Worm (Caenorhabditis elegans) whole organism, L2 larva: ENCODE measurements around the gene egli-1.

Experiments used
- C34F6.9 ChIP-seq: fragments of 150-350 bp; optimal IDR thresholded peaks from 2 replicates; lab custom pipeline; 2014; ENCODE audit warnings: missing biosample characterization, missing genetic modification characterization
- F13H6.1 ChIP-seq: sonication (generic microtip); optimal IDR thresholded peaks from 2 replicates; lab custom pipeline; 2016; ENCODE audit warnings: missing genetic modification characterization, missing compliant biosample characterization
- R02D3.7 ChIP-seq: fragments of 150-350 bp; optimal IDR thresholded peaks from 2 replicates; lab custom pipeline; 2014; ENCODE audit warnings: missing biosample characterization, missing genetic modification characterization
- Y55F3AM.14 ChIP-seq: fragments of 200-800 bp; sonication (Bioruptor generic); optimal IDR thresholded peaks from 2 replicates; lab custom pipeline; 2018; ENCODE audit warnings: mild to moderate bottlenecking, missing genetic modification characterization, missing compliant biosample characterization
- ZK546.5 ChIP-seq: sonication (generic microtip); optimal IDR thresholded peaks from 2 replicates; lab custom pipeline; 2017; ENCODE audit warnings: missing biosample characterization, missing genetic modification characterization
- alr-1 ChIP-seq: fragments of 150-350 bp; optimal IDR thresholded peaks from 2 replicates; lab custom pipeline; 2014; ENCODE audit warnings: missing biosample characterization, missing genetic modification characterization
- aly-2 ChIP-seq: fragments of 150-350 bp; optimal IDR thresholded peaks from 2 replicates; lab custom pipeline; 2014; ENCODE audit warnings: missing biosample characterization, missing genetic modification characterization
- ama-1 ChIP-seq: fragments of 150-350 bp; optimal IDR thresholded peaks from 2 replicates; lab custom pipeline; 2018; ENCODE audit warnings: inconsistent platforms
- blmp-1 ChIP-seq: sonication (generic microtip); optimal IDR thresholded peaks from 2 replicates; lab custom pipeline; 2017; ENCODE audit warnings: missing genetic modification characterization, mild to moderate bottlenecking, missing compliant biosample characterization, antibody characterized with exemption, moderate library complexity; ENCODE audit not compliant: insufficient read depth
- ceh-16 ChIP-seq: fragments of 150-350 bp; optimal IDR thresholded peaks from 2 replicates; lab custom pipeline; 2014; ENCODE audit warnings: missing biosample characterization, missing genetic modification characterization
- ceh-82 ChIP-seq: fragments of 150-350 bp; optimal IDR thresholded peaks from 2 replicates; lab custom pipeline; 2014; ENCODE audit warnings: missing biosample characterization, missing genetic modification characterization
- crh-2 ChIP-seq: sonication (generic microtip); optimal IDR thresholded peaks from 2 replicates; lab custom pipeline; 2017; ENCODE audit warnings: missing biosample characterization, missing genetic modification characterization
- dmd-4 ChIP-seq: sonication (generic microtip); optimal IDR thresholded peaks from 2 replicates; lab custom pipeline; 2017; ENCODE audit warnings: missing biosample characterization, missing genetic modification characterization
- egl-27 ChIP-seq: sonication (generic microtip); optimal IDR thresholded peaks from 3 replicates; lab custom pipeline; 2017; ENCODE audit warnings: missing biosample characterization, missing genetic modification reagents, missing genetic modification characterization
- elt-1 ChIP-seq: fragments of 150-350 bp; optimal IDR thresholded peaks from 2 replicates; lab custom pipeline; 2014; ENCODE audit warnings: missing biosample characterization, missing genetic modification characterization
- elt-3 ChIP-seq: sonication (generic microtip); optimal IDR thresholded peaks from 2 replicates; lab custom pipeline; 2017; ENCODE audit warnings: missing biosample characterization, missing genetic modification characterization
- fos-1 ChIP-seq: fragments of 150-350 bp; optimal IDR thresholded peaks from 2 replicates; lab custom pipeline; 2014; ENCODE audit warnings: missing biosample characterization, missing genetic modification characterization
- gmeb-1 ChIP-seq: fragments of 150-350 bp; optimal IDR thresholded peaks from 2 replicates; lab custom pipeline; 2014; ENCODE audit warnings: missing biosample characterization, missing genetic modification characterization
- lin-11 ChIP-seq: fragments of 150-350 bp; sonication (generic microtip); optimal IDR thresholded peaks from 2 replicates; lab custom pipeline; 2014; ENCODE audit warnings: missing biosample characterization, missing genetic modification characterization, inconsistent platforms, mixed read lengths
- lin-13 ChIP-seq: fragments of 150-350 bp; optimal IDR thresholded peaks from 2 replicates; lab custom pipeline; 2014; ENCODE audit warnings: missing biosample characterization, missing genetic modification reagents, missing genetic modification characterization
- lin-39 ChIP-seq: fragments of 150-350 bp; optimal IDR thresholded peaks from 2 replicates; lab custom pipeline; 2014; ENCODE audit warnings: missing biosample characterization, missing genetic modification reagents, missing genetic modification characterization
- lsy-2 ChIP-seq, 2 experiments: fragments of 150-350 bp in 1 of 2; sonication (generic microtip) in 1 of 2; optimal IDR thresholded peaks; 2 replicates each; lab custom pipeline; 2014 to 2017; ENCODE audit warnings: missing biosample characterization in 2 of 2, missing genetic modification characterization in 2 of 2
- mab-5 ChIP-seq: fragments of 150-350 bp; optimal IDR thresholded peaks from 2 replicates; lab custom pipeline; 2014; ENCODE audit warnings: missing biosample characterization, missing genetic modification characterization
- mbf-1 ChIP-seq: sonication (generic microtip); optimal IDR thresholded peaks from 2 replicates; lab custom pipeline; 2017; ENCODE audit warnings: missing biosample characterization, missing genetic modification characterization
- mdl-1 ChIP-seq, 2 experiments: fragments of 150-350 bp in 1 of 2; sonication (generic microtip) in 1 of 2; optimal IDR thresholded peaks; 2 replicates each; lab custom pipeline; 2017; ENCODE audit warnings: missing biosample characterization in 2 of 2, missing genetic modification characterization in 2 of 2
- nhr-10 ChIP-seq: sonication (generic microtip); optimal IDR thresholded peaks from 2 replicates; lab custom pipeline; 2017; ENCODE audit warnings: missing biosample characterization, missing genetic modification characterization
- nhr-12 ChIP-seq: fragments of 150-350 bp; optimal IDR thresholded peaks from 2 replicates; lab custom pipeline; 2014; ENCODE audit warnings: missing biosample characterization, missing genetic modification characterization
- nhr-129 ChIP-seq: fragments of 150-350 bp; optimal IDR thresholded peaks from 2 replicates; lab custom pipeline; 2014; ENCODE audit warnings: missing biosample characterization, missing genetic modification characterization
- nhr-21 ChIP-seq: fragments of 150-350 bp; optimal IDR thresholded peaks from 2 replicates; lab custom pipeline; 2014; ENCODE audit warnings: missing biosample characterization, missing genetic modification characterization
- nhr-23 ChIP-seq: fragments of 150-350 bp; optimal IDR thresholded peaks from 2 replicates; lab custom pipeline; 2014; ENCODE audit warnings: missing biosample characterization, missing genetic modification reagents, missing genetic modification characterization
- nhr-237 ChIP-seq: fragments of 150-350 bp; optimal IDR thresholded peaks from 2 replicates; lab custom pipeline; 2014; ENCODE audit warnings: missing biosample characterization, missing genetic modification characterization
- nhr-25 ChIP-seq: fragments of 150-350 bp; sonication (generic microtip); optimal IDR thresholded peaks from 3 replicates; lab custom pipeline; 2014; ENCODE audit warnings: missing biosample characterization, missing genetic modification characterization
- nhr-77 ChIP-seq: fragments of 150-350 bp; optimal IDR thresholded peaks from 2 replicates; lab custom pipeline; 2014; ENCODE audit warnings: missing biosample characterization, missing genetic modification characterization
- peb-1 ChIP-seq: fragments of 150-350 bp; optimal IDR thresholded peaks from 2 replicates; lab custom pipeline; 2014; ENCODE audit warnings: missing biosample characterization, missing genetic modification characterization
- sem-4 ChIP-seq: fragments of 150-350 bp; optimal IDR thresholded peaks from 2 replicates; lab custom pipeline; 2014; ENCODE audit warnings: missing biosample characterization, missing genetic modification reagents, missing genetic modification characterization
- skn-1 ChIP-seq: sonication (generic microtip); optimal IDR thresholded peaks from 2 replicates; lab custom pipeline; 2017; ENCODE audit warnings: missing biosample characterization, missing genetic modification characterization
- sma-9 ChIP-seq, 2 experiments: fragments of 150-350 bp in 1 of 2; sonication (generic microtip) in 1 of 2; optimal IDR thresholded peaks; 2 replicates each; lab custom pipeline; 2014 to 2016; ENCODE audit warnings: missing genetic modification characterization in 2 of 2, mild to moderate bottlenecking in 1 of 2, missing biosample characterization in 1 of 2, missing compliant biosample characterization in 1 of 2, missing genetic modification reagents in 1 of 2, moderate library complexity in 1 of 2
- snpc-4 ChIP-seq: fragments of 150-350 bp; optimal IDR thresholded peaks from 2 replicates; lab custom pipeline; 2014; ENCODE audit warnings: missing biosample characterization, missing genetic modification characterization
- unc-39 ChIP-seq: fragments of 150-350 bp; optimal IDR thresholded peaks from 2 replicates; lab custom pipeline; 2014; ENCODE audit warnings: missing biosample characterization, missing genetic modification characterization
- unc-55 ChIP-seq: fragments of 150-350 bp; sonication (generic microtip); optimal IDR thresholded peaks from 3 replicates; lab custom pipeline; 2014; ENCODE audit warnings: missing biosample characterization, missing genetic modification reagents, missing genetic modification characterization
- unc-62 ChIP-seq: fragments of 150-350 bp; optimal IDR thresholded peaks from 2 replicates; lab custom pipeline; 2014; ENCODE audit warnings: missing biosample characterization, missing genetic modification reagents, missing genetic modification characterization
- zag-1 ChIP-seq: fragments of 150-350 bp; optimal IDR thresholded peaks from 2 replicates; lab custom pipeline; 2014; ENCODE audit warnings: missing biosample characterization, missing genetic modification characterization
- ztf-4 ChIP-seq: fragments of 150-350 bp; optimal IDR thresholded peaks from 2 replicates; lab custom pipeline; 2014; ENCODE audit warnings: missing biosample characterization, missing genetic modification characterization

The egli-1 gene

DNA sequence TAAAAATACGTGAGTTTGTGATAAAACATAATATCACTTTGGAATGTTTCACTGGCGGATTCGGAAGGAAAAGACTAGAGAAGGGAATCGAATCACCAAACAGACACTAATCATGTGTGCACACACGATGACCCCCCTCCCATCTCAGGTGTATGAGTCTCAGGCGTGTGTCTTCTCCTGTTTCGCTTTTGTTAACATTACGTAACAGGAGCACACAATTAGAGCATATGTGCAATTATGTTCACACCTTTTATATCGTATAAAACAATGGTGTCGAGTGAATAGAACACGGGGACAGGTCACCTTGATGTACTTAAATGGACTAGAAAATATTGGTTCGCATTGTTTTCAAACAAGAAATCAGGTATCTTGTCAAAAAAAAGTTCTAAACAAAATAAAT is 7.0 kb upstream of the egli-1 start:
- TF ChIP-seq nhr-129 (tag; lab: Kevin White, UChicago) (peak; percentile 2), peb-1 (no peak)

DNA sequence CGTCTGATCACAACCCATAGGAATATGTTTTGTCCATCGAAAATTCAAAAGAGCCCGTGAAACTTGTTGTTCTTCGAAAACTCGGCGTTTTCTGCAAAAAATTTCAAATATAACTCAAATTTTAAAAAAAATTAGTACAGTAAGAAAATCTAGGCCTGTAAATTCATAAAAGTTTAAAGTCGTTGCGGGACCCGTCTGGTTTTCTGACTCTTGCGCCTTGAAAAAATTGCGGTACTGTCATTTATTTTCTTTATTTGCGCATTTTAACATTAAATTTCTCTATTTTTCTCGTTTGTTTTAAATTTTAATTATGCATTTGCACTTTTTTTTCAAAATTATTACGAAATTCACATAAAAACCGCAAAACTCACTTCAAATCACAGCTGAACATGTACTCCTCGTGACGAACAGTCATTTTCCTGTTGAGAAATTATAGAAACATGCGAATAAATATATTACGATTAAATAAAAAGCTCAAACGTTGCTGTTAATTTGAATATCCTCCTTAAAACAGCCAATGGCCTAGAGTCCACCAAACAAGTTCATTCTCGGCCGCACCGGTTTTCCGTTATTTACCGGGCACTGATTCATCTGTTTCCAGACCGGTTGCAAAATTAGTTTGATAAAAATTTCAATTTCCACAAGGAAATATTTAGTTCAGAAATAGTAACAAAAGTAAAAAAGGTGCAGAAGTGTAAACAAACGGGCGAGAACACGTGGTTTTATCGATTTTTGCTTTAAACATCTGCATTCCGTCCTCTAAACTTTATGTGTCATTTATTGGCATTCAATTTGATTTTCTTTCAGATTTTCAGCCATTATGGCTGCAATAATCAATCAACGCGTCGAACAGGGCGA is 4.5 kb upstream of the egli-1 start, which contains the start of the genes csa-1 and wdfy-2:
Gene csa-1, minus strand, starts transcription at position 669 of the 858 bp plus-strand sequence.
Gene wdfy-2, plus strand, starts transcription at position 808 of the 858 bp plus-strand sequence.
- no peak for TF ChIP-seq ceh-16 (tag; lab: Kevin White, UChicago)
- TF ChIP-seq nhr-129 (tag; lab: Kevin White, UChicago): no peak
- no peak for TF ChIP-seq R02D3.7
- TF ChIP-seq skn-1: no peak
- no peak for TF ChIP-seq lin-13 (GFP tag; lab: Kevin White, UChicago)
- TF ChIP-seq crh-2 (tag; lab: Kevin White, UChicago): no peak
- TF ChIP-seq zag-1 (tag; lab: Kevin White, UChicago): no peak
- TF ChIP-seq alr-1 (tag; lab: Kevin White, UChicago): no peak
- TF ChIP-seq fos-1 (tag; lab: Kevin White, UChicago): peak; percentile 47
- no peak for TF ChIP-seq unc-62 (GFP tag; lab: Kevin White, UChicago)
- no peak for TF ChIP-seq nhr-21 (tag; lab: Kevin White, UChicago)
- TF ChIP-seq nhr-12 (tag; lab: Kevin White, UChicago): no peak
- TF ChIP-seq ztf-4: no peak
- no peak for TF ChIP-seq ama-1 (lab: Kevin White, UChicago)
- no peak for TF ChIP-seq nhr-23 (tag; lab: Kevin White, UChicago)
- TF ChIP-seq C34F6.9: peak; percentile 41
- no peak for TF ChIP-seq nhr-237 (tag; lab: Kevin White, UChicago)
- TF ChIP-seq unc-55: peak; percentile 20
- no peak for TF ChIP-seq lin-39
- TF ChIP-seq snpc-4 (tag; lab: Kevin White, UChicago): no peak
- peak; percentile 27 for TF ChIP-seq gmeb-1
- TF ChIP-seq dmd-4 (tag; lab: Kevin White, UChicago): no peak
- TF ChIP-seq peb-1: no peak
- no peak for TF ChIP-seq sma-9 (GFP tag; optimal IDR thresholded peaks at IDR 0.05; lab: Kevin White, UChicago)
- no peak for TF ChIP-seq sma-9 (tag; optimal IDR thresholded peaks at IDR 0.05; lab: Kevin White, UChicago)
- TF ChIP-seq aly-2 (tag; lab: Kevin White, UChicago): no peak
- no peak for TF ChIP-seq elt-1 (tag; lab: Kevin White, UChicago)
- no peak for TF ChIP-seq nhr-25 (tag; lab: Kevin White, UChicago)
- no peak for TF ChIP-seq F13H6.1
- no peak for TF ChIP-seq egl-27 (tag; lab: Kevin White, UChicago)
- TF ChIP-seq ceh-82 (tag; lab: Kevin White, UChicago): no peak
- TF ChIP-seq mbf-1 (tag; lab: Kevin White, UChicago): no peak

DNA sequence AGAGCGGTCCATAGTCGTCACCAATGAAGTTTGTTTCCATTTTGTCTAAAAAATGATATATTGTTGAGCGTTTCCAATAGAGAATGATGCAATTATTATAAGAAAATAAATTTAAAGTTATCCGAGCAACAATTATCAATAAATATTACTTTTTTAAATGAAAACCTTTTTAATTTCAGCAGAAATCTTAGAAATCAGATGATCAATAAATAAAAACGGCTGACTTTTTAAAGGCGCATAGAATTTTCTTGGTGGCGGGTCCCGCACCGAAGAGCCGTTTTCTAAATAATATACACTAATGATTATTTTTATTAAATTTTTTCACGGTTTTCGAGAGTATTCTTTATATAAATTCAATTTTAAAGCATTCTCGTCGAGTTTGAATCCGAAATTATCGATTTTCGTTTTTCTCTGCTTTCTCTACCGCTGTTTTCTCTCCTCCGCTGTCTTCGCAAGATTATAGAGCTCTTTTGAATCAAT is 850 bp upstream of the egli-1 start, which contains the start of gene rab-39:
Gene rab-39, minus strand, starts transcription at position 51 of the 480 bp plus-strand sequence.
- TF ChIP-seq unc-55 (peak; percentile 69), lin-13 (GFP tag; lab: Kevin White, UChicago) (peak; percentile 23), lsy-2 (tag; optimal IDR thresholded peaks at IDR 0.05; lab: Kevin White, UChicago) (peak in 1 of 2 experiments; percentile 62), C34F6.9 (peak; percentile 72), fos-1 (tag; lab: Kevin White, UChicago) (peak; percentile 20), elt-3 (tag; lab: Kevin White, UChicago) (no peak), crh-2 (tag; lab: Kevin White, UChicago) (peak; percentile 20), mab-5 (tag; lab: Kevin White, UChicago) (no peak)

DNA sequence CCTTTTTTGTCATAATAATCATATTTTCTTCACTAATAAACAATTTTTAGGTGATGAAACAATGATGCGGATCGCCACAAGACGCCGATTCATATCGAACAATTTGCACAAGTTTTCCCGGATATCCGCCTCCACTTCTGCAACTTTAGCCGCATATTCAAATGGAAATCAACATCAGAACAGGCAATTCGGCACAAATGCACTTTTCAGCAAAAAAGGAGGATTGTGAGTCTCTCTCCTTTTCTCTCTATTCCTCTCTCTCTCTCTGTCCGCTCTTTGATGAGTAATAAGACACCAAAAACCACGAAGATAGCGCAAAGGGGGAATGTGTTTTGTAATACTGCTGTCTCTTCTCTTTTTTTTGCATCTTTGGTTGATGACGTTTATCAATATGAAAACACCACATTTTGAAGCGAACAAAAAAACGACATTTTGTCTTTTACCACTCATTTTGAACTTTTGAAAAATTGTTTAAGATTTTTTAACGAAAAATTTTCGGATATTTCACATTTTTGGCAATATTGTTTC is 1.1 kb downstream of the egli-1 start, which contains the start of gene eat-3:
Gene eat-3, plus strand, starts transcription at position 51 of the 528 bp plus-strand sequence.
- TF ChIP-seq zag-1 (tag; lab: Kevin White, UChicago) (peak; percentile 51), Y55F3AM.14 (GFP tag; lab: Kevin White, UChicago) (no peak), ZK546.5 (tag; lab: Kevin White, UChicago) (no peak), nhr-10 (tag; lab: Kevin White, UChicago) (no peak), lin-13 (GFP tag; lab: Kevin White, UChicago) (no peak), aly-2 (tag; lab: Kevin White, UChicago) (no peak), nhr-12 (tag; lab: Kevin White, UChicago) (no peak), nhr-77 (tag; lab: Kevin White, UChicago) (no peak), nhr-237 (tag; lab: Kevin White, UChicago) (no peak), C34F6.9 (peak; percentile 46), mdl-1 (tag; optimal IDR thresholded peaks at IDR 0.05; lab: Kevin White, UChicago) (peak in 1 of 2 experiments; percentile 19), peb-1 (no peak), R02D3.7 (no peak), nhr-129 (tag; lab: Kevin White, UChicago) (peak; percentile 29), unc-62 (GFP tag; lab: Kevin White, UChicago) (no peak), elt-3 (tag; lab: Kevin White, UChicago) (no peak), elt-1 (tag; lab: Kevin White, UChicago) (no peak), sma-9 (GFP tag; optimal IDR thresholded peaks at IDR 0.05; lab: Kevin White, UChicago) (peak; percentile 72), sma-9 (tag; optimal IDR thresholded peaks at IDR 0.05; lab: Kevin White, UChicago) (no peak), unc-39 (tag; lab: Kevin White, UChicago) (no peak), mab-5 (tag; lab: Kevin White, UChicago) (no peak), blmp-1 (no peak), lin-11 (tag; lab: Kevin White, UChicago) (no peak), ama-1 (lab: Kevin White, UChicago) (no peak), sem-4 (peak; percentile 10)
